Fruit fly (Drosophila melanogaster) whole organism, wandering third instar larva: ENCODE data around the gene Tace.

Experiments
- Abd-B ChIP-seq: fragments of >200 bp; optimal IDR thresholded peaks from 2 replicates; lab custom pipeline; 2017; ENCODE audit warnings: missing biosample characterization, missing genetic modification characterization
- CG32264 ChIP-seq: fragments of 200-800 bp; sonication (Bioruptor generic); optimal IDR thresholded peaks from 2 replicates; lab custom pipeline; 2016; ENCODE audit warnings: missing biosample characterization, missing genetic modification characterization
- CG9705 ChIP-seq: fragments of 200-800 bp; sonication (Bioruptor generic); optimal IDR thresholded peaks from 2 replicates; lab custom pipeline; 2018; ENCODE audit warnings: missing biosample characterization, mild to moderate bottlenecking, missing genetic modification characterization
- CrebA ChIP-seq: fragments of 200-800 bp; sonication (Bioruptor generic); optimal IDR thresholded peaks from 2 replicates; lab custom pipeline; 2016; ENCODE audit warnings: missing biosample characterization, mild to moderate bottlenecking, missing genetic modification characterization, borderline replicate concordance
- Dfd ChIP-seq: fragments of >200 bp; optimal IDR thresholded peaks from 2 replicates; lab custom pipeline; 2017; ENCODE audit warnings: missing biosample characterization, missing genetic modification characterization
- Dif ChIP-seq: fragments of 200-275, 200-300 bp; sonication (Bioruptor generic); optimal IDR thresholded peaks from 2 replicates; lab custom pipeline; 2018; ENCODE audit warnings: missing biosample characterization, missing genetic modification characterization; ENCODE audit not compliant: partially characterized antibody
- GATAd ChIP-seq: sonication (Bioruptor generic); optimal IDR thresholded peaks from 2 replicates; lab custom pipeline; 2016; ENCODE audit warnings: missing biosample characterization, missing genetic modification characterization
- HLH106 ChIP-seq: fragments of 200-800 bp; optimal IDR thresholded peaks from 3 replicates; lab custom pipeline; 2019; ENCODE audit warnings: missing biosample characterization, mild to moderate bottlenecking, missing genetic modification characterization, moderate library complexity
- Hnf4 ChIP-seq: fragments of 200-800 bp; sonication (Bioruptor generic); optimal IDR thresholded peaks from 2 replicates; lab custom pipeline; 2016; ENCODE audit warnings: missing biosample characterization, mild to moderate bottlenecking, missing genetic modification characterization
- Hr78 ChIP-seq: fragments of >200 bp; optimal IDR thresholded peaks from 2 replicates; lab custom pipeline; 2017; ENCODE audit warnings: missing biosample characterization, missing genetic modification characterization
- Hr83 ChIP-seq: fragments of 200-300 bp; sonication (Bioruptor generic); optimal IDR thresholded peaks from 2 replicates; lab custom pipeline; 2016; ENCODE audit warnings: missing biosample characterization, mild to moderate bottlenecking, missing genetic modification characterization, moderate library complexity; ENCODE audit not compliant: poor library complexity, severe bottlenecking
- Jra ChIP-seq: sonication (Bioruptor generic); optimal IDR thresholded peaks from 2 replicates; lab custom pipeline; 2016; ENCODE audit warnings: missing biosample characterization, missing genetic modification characterization
- Mio ChIP-seq: sonication (Bioruptor generic); optimal IDR thresholded peaks from 2 replicates; lab custom pipeline; 2016; ENCODE audit warnings: missing biosample characterization, missing genetic modification characterization
- Myc ChIP-seq: fragments of >200 bp; optimal IDR thresholded peaks from 2 replicates; lab custom pipeline; 2017
- N ChIP-seq: fragments of >200 bp; optimal IDR thresholded peaks from 2 replicates; lab custom pipeline; 2018; ENCODE audit warnings: missing biosample characterization, missing external identifiers, missing genetic modification characterization
- OdsH ChIP-seq: fragments of 200-800 bp; sonication (Bioruptor generic); optimal IDR thresholded peaks from 2 replicates; lab custom pipeline; 2016; ENCODE audit warnings: missing biosample characterization, mild to moderate bottlenecking, missing genetic modification characterization
- Rel ChIP-seq, 2 experiments: fragments of 200-800 bp; sonication (Bioruptor generic) in 1 of 2; optimal IDR thresholded peaks; 2 replicates in 1 of 2; 3 replicates in 1 of 2; lab custom pipeline; 2016 to 2019; ENCODE audit warnings: mild to moderate bottlenecking in 2 of 2, missing biosample characterization in 2 of 2, missing genetic modification characterization in 2 of 2, moderate library complexity in 1 of 2
- Sp1 ChIP-seq: fragments of 200-800 bp; sonication (Bioruptor generic); optimal IDR thresholded peaks from 3 replicates; lab custom pipeline; 2019; ENCODE audit warnings: missing biosample characterization, mild to moderate bottlenecking, missing genetic modification characterization, moderate library complexity
- Vsx2 ChIP-seq: fragments of 200-300, 225-300 bp; sonication (Bioruptor generic); optimal IDR thresholded peaks from 2 replicates; lab custom pipeline; 2018; ENCODE audit warnings: missing biosample characterization, missing genetic modification characterization; ENCODE audit not compliant: partially characterized antibody
- br ChIP-seq: fragments of 200-800 bp; sonication (Bioruptor generic); optimal IDR thresholded peaks from 2 replicates; lab custom pipeline; 2016; ENCODE audit warnings: missing biosample characterization, missing genetic modification characterization
- brk ChIP-seq: fragments of 200-800 bp; sonication (Bioruptor generic); optimal IDR thresholded peaks from 2 replicates; lab custom pipeline; 2016; ENCODE audit warnings: missing biosample characterization, mild to moderate bottlenecking, missing genetic modification characterization
- dl ChIP-seq, 2 experiments: fragments of 175-275, 200-275 bp in 1 of 2; fragments of 200-275 bp in 1 of 2; sonication (Bioruptor generic); optimal IDR thresholded peaks; lab custom pipeline; 2018; ENCODE audit warnings: mild to moderate bottlenecking in 2 of 2, missing biosample characterization in 2 of 2, missing genetic modification characterization in 2 of 2, moderate library complexity in 2 of 2; ENCODE audit not compliant: partially characterized antibody in 2 of 2, insufficient read depth in 1 of 2
- dmrt93B ChIP-seq: fragments of 200-800 bp; sonication (Bioruptor generic); optimal IDR thresholded peaks from 2 replicates; lab custom pipeline; 2018; ENCODE audit warnings: missing biosample characterization, mild to moderate bottlenecking, missing genetic modification characterization
- dsf ChIP-seq: sonication (Bioruptor generic); optimal IDR thresholded peaks from 2 replicates; lab custom pipeline; 2016; ENCODE audit warnings: missing biosample characterization, missing genetic modification characterization, borderline replicate concordance
- ey ChIP-seq: fragments of 200-800 bp; sonication (Bioruptor generic); optimal IDR thresholded peaks from 2 replicates; lab custom pipeline; 2016; ENCODE audit warnings: missing biosample characterization, missing genetic modification characterization
- foxo ChIP-seq, 2 experiments: fragments of 200-800 bp; sonication (Bioruptor generic); optimal IDR thresholded peaks; 2 replicates in 1 of 2; 3 replicates in 1 of 2; lab custom pipeline; 2016 to 2017; ENCODE audit warnings: missing biosample characterization in 2 of 2, missing genetic modification characterization in 2 of 2
- fru ChIP-seq: fragments of 200-800 bp; sonication (Bioruptor generic); optimal IDR thresholded peaks from 3 replicates; lab custom pipeline; 2016; ENCODE audit warnings: missing biosample characterization, mild to moderate bottlenecking, missing genetic modification characterization
- h ChIP-seq: fragments of 200-800 bp; sonication (Bioruptor generic); optimal IDR thresholded peaks from 3 replicates; lab custom pipeline; 2016; ENCODE audit warnings: missing biosample characterization, mild to moderate bottlenecking, missing genetic modification characterization
- jim ChIP-seq: fragments of 175-275, 200-325 bp; sonication (Bioruptor generic); optimal IDR thresholded peaks from 2 replicates; lab custom pipeline; 2016; ENCODE audit warnings: missing biosample characterization, mild to moderate bottlenecking, missing genetic modification characterization
- lola ChIP-seq: fragments of >200 bp; optimal IDR thresholded peaks from 2 replicates; lab custom pipeline; 2017; ENCODE audit warnings: missing biosample characterization, missing genetic modification characterization
- pan ChIP-seq: fragments of >200 bp; optimal IDR thresholded peaks from 2 replicates; lab custom pipeline; 2017
- psq ChIP-seq: fragments of 200-800 bp; sonication (Bioruptor generic); optimal IDR thresholded peaks from 3 replicates; lab custom pipeline; 2017; ENCODE audit warnings: missing biosample characterization, mild to moderate bottlenecking, missing genetic modification characterization, moderate library complexity
- rgr ChIP-seq: fragments of 200-800 bp; sonication (Bioruptor generic); optimal IDR thresholded peaks from 3 replicates; lab custom pipeline; 2016; ENCODE audit warnings: missing biosample characterization, mild to moderate bottlenecking, missing genetic modification characterization
- sage ChIP-seq: fragments of 200-800 bp; sonication (Bioruptor generic); optimal IDR thresholded peaks from 2 replicates; lab custom pipeline; 2016; ENCODE audit warnings: missing biosample characterization, mild to moderate bottlenecking, missing genetic modification characterization
- sv ChIP-seq: fragments of 200-800 bp; sonication (Bioruptor generic); optimal IDR thresholded peaks from 3 replicates; lab custom pipeline; 2016; ENCODE audit warnings: missing biosample characterization, missing genetic modification characterization
- tai ChIP-seq: sonication (Bioruptor generic); optimal IDR thresholded peaks from 2 replicates; lab custom pipeline; 2016; ENCODE audit warnings: missing biosample characterization, missing genetic modification characterization
- usp ChIP-seq: fragments of >200 bp; optimal IDR thresholded peaks from 2 replicates; lab custom pipeline; 2017; ENCODE audit warnings: missing biosample characterization, missing genetic modification characterization
- woc ChIP-seq: sonication (Bioruptor generic); optimal IDR thresholded peaks from 2 replicates; lab custom pipeline; 2016; ENCODE audit warnings: missing biosample characterization, mild to moderate bottlenecking, missing genetic modification characterization

Gene Tace

dm6 chr3R:30046029-30047001 is 46.0 kb downstream of the Tace start, which contains the start of the genes RpL32 and CG7943:
Gene RpL32, minus strand, starts transcription at chr3R:30046161.
Gene CG7943, plus strand, starts transcription at chr3R:30046470.
- TF ChIP-seq fru = peak; percentile 96
- peak; percentile 88 for TF ChIP-seq sage (GFP tag; lab: Kevin White, UChicago)
- TF ChIP-seq dsf (GFP tag; lab: Kevin White, UChicago) = peak; percentile 89
- peak; percentile 95 for TF ChIP-seq HLH106 (tag; lab: Kevin White, UChicago)
- TF ChIP-seq pan (lab: Kevin White, UChicago) = no peak
- peak; percentile 96 for TF ChIP-seq CG9705 (GFP tag; lab: Kevin White, UChicago)
- peak; percentile 90 for TF ChIP-seq GATAd (GFP tag; lab: Kevin White, UChicago)
- TF ChIP-seq lola (GFP tag; lab: Kevin White, UChicago) = no peak
- TF ChIP-seq usp (GFP tag; lab: Kevin White, UChicago) = no peak
- peak; percentile 82 for TF ChIP-seq sv (GFP tag; lab: Kevin White, UChicago)
- no peak for TF ChIP-seq Hr78 (GFP tag; lab: Kevin White, UChicago)
- peak; percentile 84 to 96 for TF ChIP-seq foxo (GFP tag; optimal IDR thresholded peaks at IDR 0.05; lab: Kevin White, UChicago)
- TF ChIP-seq dmrt93B (GFP tag; lab: Kevin White, UChicago) = peak; percentile 97
- TF ChIP-seq tai = no peak
- TF ChIP-seq CG32264 (GFP tag; lab: Kevin White, UChicago) = peak; percentile 94
- TF ChIP-seq woc (GFP tag; lab: Kevin White, UChicago) = peak; percentile 93
- TF ChIP-seq OdsH (GFP tag; lab: Kevin White, UChicago) = peak; percentile 91
- TF ChIP-seq Abd-B (GFP tag; lab: Kevin White, UChicago) = no peak
- no peak for TF ChIP-seq dl (GFP tag; optimal IDR thresholded peaks at IDR 0.05; lab: Kevin White, UChicago; ENCODE audit: insufficient read depth in 1 of 2, partially characterized antibody in 2 of 2)
- peak; percentile 99 for TF ChIP-seq Hr83 (GFP tag; lab: Kevin White, UChicago)
- no peak for TF ChIP-seq N
- no peak for TF ChIP-seq brk (GFP tag; lab: Kevin White, UChicago)
- peak; percentile 95 for TF ChIP-seq rgr (GFP tag; lab: Kevin White, UChicago)
- no peak for TF ChIP-seq Vsx2
- TF ChIP-seq br (GFP tag; lab: Kevin White, UChicago) = peak; percentile 95
- TF ChIP-seq Dif = no peak
- TF ChIP-seq Dfd (GFP tag; lab: Kevin White, UChicago) = no peak
- TF ChIP-seq Rel (GFP tag; optimal IDR thresholded peaks at IDR 0.05; lab: Kevin White, UChicago) = no peak
- TF ChIP-seq Rel (tag; optimal IDR thresholded peaks at IDR 0.05; lab: Kevin White, UChicago) = peak; percentile 67
- TF ChIP-seq Jra = peak; percentile 93
- TF ChIP-seq Mio (GFP tag; lab: Kevin White, UChicago) = peak; percentile 74
- peak; percentile 34 for TF ChIP-seq jim (GFP tag; lab: Kevin White, UChicago)
- TF ChIP-seq h (GFP tag; lab: Kevin White, UChicago) = peak; percentile 97
- peak; percentile 76 for TF ChIP-seq Myc (lab: Kevin White, UChicago)
- TF ChIP-seq ey = peak; percentile 89
- TF ChIP-seq Sp1 = peak; percentile 92
- TF ChIP-seq Hnf4 = peak; percentile 95
- no peak for TF ChIP-seq CrebA (GFP tag; lab: Kevin White, UChicago)
- peak; percentile 83 for TF ChIP-seq psq (GFP tag; lab: Kevin White, UChicago)

dm6 chr3R:30050448-30050847 is 50.1 kb downstream of the Tace start:
- no peak for TF ChIP-seq Dfd (GFP tag; lab: Kevin White, UChicago)
- no peak for TF ChIP-seq HLH106 (tag; lab: Kevin White, UChicago)
- no peak for TF ChIP-seq Sp1
- TF ChIP-seq OdsH (GFP tag; lab: Kevin White, UChicago) = no peak
- no peak for TF ChIP-seq usp (GFP tag; lab: Kevin White, UChicago)
- TF ChIP-seq pan (lab: Kevin White, UChicago) = no peak
- no peak for TF ChIP-seq sage (GFP tag; lab: Kevin White, UChicago)
- no peak for TF ChIP-seq Dif
- no peak for TF ChIP-seq Hr83 (GFP tag; lab: Kevin White, UChicago)
